Fruit fly (Drosophila melanogaster): ENCODE measurements around the gene CG2258.
A peak's percentile ranks its signal among the peaks of the same experiment; 100 is the strongest.

The CG2258 gene

dm6 chrX:8115717-8116311, 13.9 kb upstream of the CG2258 start, which contains the start of gene Gclc (continued):
- TF ChIP-seq otp (GFP tag; IDR thresholded peaks at IDR 0.05) (no peak), lbe (GFP tag; optimal IDR thresholded peaks at IDR 0.05) (no peak), scrt (GFP tag; optimal IDR thresholded peaks at IDR 0.05) (peak; percentile 47), Med (GFP tag) (peak; percentile 81), Hr3 (GFP tag; optimal IDR thresholded peaks at IDR 0.05) (no peak), Spps (tag; optimal IDR thresholded peaks at IDR 0.05) (no peak), Abd-B (GFP tag; optimal IDR thresholded peaks at IDR 0.05) (no peak), pros (GFP tag; optimal IDR thresholded peaks at IDR 0.05) (no peak), CG10565 (GFP tag; optimal IDR thresholded peaks at IDR 0.05) (no peak), al (GFP tag; IDR thresholded peaks at IDR 0.05) (no peak), nerfin-2 (GFP tag; IDR thresholded peaks at IDR 0.05; ENCODE audit: partially characterized antibody) (no peak), kay (GFP tag; optimal IDR thresholded peaks at IDR 0.05) (no peak), pb (GFP tag; optimal IDR thresholded peaks at IDR 0.05) (no peak), tll (GFP tag; optimal IDR thresholded peaks at IDR 0.05) (no peak), CG34422 (GFP tag; IDR thresholded peaks at IDR 0.05) (0 out of 3 replicates have a peak, but pooled peaks have one; percentile 34), CG4854 (GFP tag; optimal IDR thresholded peaks at IDR 0.05) (no peak), H15 (GFP tag; IDR thresholded peaks at IDR 0.05) (no peak), CG31224 (GFP tag; IDR thresholded peaks at IDR 0.05) (no peak), CG7839 (tag; optimal IDR thresholded peaks at IDR 0.05) (no peak), Camta (GFP tag; optimal IDR thresholded peaks at IDR 0.05) (no peak), CG12236 (GFP tag; optimal IDR thresholded peaks at IDR 0.05) (no peak), sim (GFP tag; IDR thresholded peaks at IDR 0.05) (no peak), Scr (GFP tag; IDR thresholded peaks at IDR 0.05; ENCODE audit: partially characterized antibody) (peak; percentile 39), sens (GFP tag) (peak; percentile 53), CG13775 (GFP tag; optimal IDR thresholded peaks at IDR 0.05) (no peak), CG18262 (tag; optimal IDR thresholded peaks at IDR 0.05) (no peak), cwo (GFP tag; optimal IDR thresholded peaks at IDR 0.05) (peak; percentile 82), slbo (GFP tag; IDR thresholded peaks at IDR 0.05) (no peak), hkb (optimal IDR thresholded peaks at IDR 0.05) (no peak), hkb (GFP tag; IDR thresholded peaks at IDR 0.05) (no peak), CG8944 (GFP tag; optimal IDR thresholded peaks at IDR 0.05) (no peak), sr (GFP tag; IDR thresholded peaks at IDR 0.05) (0 out of 3 replicates have a peak, but pooled peaks have one; percentile 52), her (GFP tag; optimal IDR thresholded peaks at IDR 0.05) (no peak), ara (GFP tag; IDR thresholded peaks at IDR 0.05) (no peak), unc-4 (GFP tag; IDR thresholded peaks at IDR 0.05; ENCODE audit: partially characterized antibody) (peak; percentile 52; the same call in 1 of the 2 replicates), dimm (GFP tag; IDR thresholded peaks at IDR 0.05) (no peak), Nf-YC (tag; optimal IDR thresholded peaks at IDR 0.05) (peak; percentile 14), MBD-R2 (GFP tag; IDR thresholded peaks at IDR 0.05) (no peak; the same call in 1 of the 2 replicates), CG33213 (GFP tag; optimal IDR thresholded peaks at IDR 0.05) (no peak), gro (GFP tag; optimal IDR thresholded peaks at IDR 0.05) (no peak), slou (GFP tag; optimal IDR thresholded peaks at IDR 0.05) (no peak), lab (GFP tag; optimal IDR thresholded peaks at IDR 0.05) (peak; percentile 24), tgo (GFP tag; IDR thresholded peaks at IDR 0.05) (no peak), CG1233 (GFP tag; optimal IDR thresholded peaks at IDR 0.05) (no peak), Sry-δ (GFP tag; optimal IDR thresholded peaks at IDR 0.05) (peak; percentile 28), TFAM (GFP tag; optimal IDR thresholded peaks at IDR 0.05) (no peak), Antp (GFP tag; optimal IDR thresholded peaks at IDR 0.05) (no peak), HHEX (GFP tag; optimal IDR thresholded peaks at IDR 0.05) (peak; percentile 12), emc (GFP tag; optimal IDR thresholded peaks at IDR 0.05) (no peak), Rfx (GFP tag; IDR thresholded peaks at IDR 0.05) (peak; percentile 26; the same call in 1 of the 2 replicates), Doc3 (GFP tag; IDR thresholded peaks at IDR 0.05; ENCODE audit: partially characterized antibody) (0 out of 3 replicates have a peak, but pooled peaks have one; percentile 35)

Measured in whole organism, embryonic.